Fruit fly (Drosophila melanogaster) whole organism, prepupa: Measurements from ENCODE around the gene Trissin.

ENCODE experiments used
- CG16779 ChIP-seq: fragments of 200-800 bp; sonication (Bioruptor generic); optimal IDR thresholded peaks from 3 replicates; lab custom pipeline; 2017; ENCODE audit warnings: missing biosample characterization, mild to moderate bottlenecking, missing genetic modification characterization
- CG3032 ChIP-seq: fragments of 200-800 bp; optimal IDR thresholded peaks from 2 replicates; lab custom pipeline; 2019; ENCODE audit warnings: missing biosample characterization, mild to moderate bottlenecking, missing genetic modification characterization, moderate library complexity
- CG8319 ChIP-seq: fragments of 200-800 bp; sonication (Bioruptor generic); optimal IDR thresholded peaks from 3 replicates; lab custom pipeline; 2016; ENCODE audit warnings: missing biosample characterization, missing genetic modification characterization
- Eip75B ChIP-seq: fragments of 200-800 bp; sonication (Bioruptor generic); optimal IDR thresholded peaks from 3 replicates; lab custom pipeline; 2016; ENCODE audit warnings: missing biosample characterization, missing genetic modification characterization
- Gug ChIP-seq: fragments of 200-800 bp; sonication (Bioruptor generic); IDR thresholded peaks from 2 replicates; pipeline ENCODE4 v1.3.6; 2022; ENCODE audit warnings: missing biosample characterization, missing genetic modification characterization
- Hr4 ChIP-seq: fragments of 200-800 bp; sonication (Bioruptor generic); optimal IDR thresholded peaks from 3 replicates; lab custom pipeline; 2016; ENCODE audit warnings: missing biosample characterization, missing genetic modification characterization
- Met ChIP-seq: fragments of 200-800 bp; sonication (Bioruptor generic); optimal IDR thresholded peaks from 3 replicates; lab custom pipeline; 2016; ENCODE audit warnings: missing biosample characterization, missing genetic modification characterization
- OdsH ChIP-seq: fragments of 200-800 bp; sonication (Bioruptor generic); optimal IDR thresholded peaks from 3 replicates; lab custom pipeline; 2016; ENCODE audit warnings: missing biosample characterization, missing genetic modification characterization
- acj6 ChIP-seq: fragments of 200-800 bp; sonication (Bioruptor generic); optimal IDR thresholded peaks from 3 replicates; lab custom pipeline; 2016; ENCODE audit warnings: missing biosample characterization, missing genetic modification characterization
- dac ChIP-seq: fragments of 200-800 bp; sonication (Bioruptor generic); optimal IDR thresholded peaks from 2 replicates; lab custom pipeline; 2017; ENCODE audit warnings: missing biosample characterization, mild to moderate bottlenecking, missing genetic modification characterization
- esn ChIP-seq: fragments of 200-800 bp; sonication (Bioruptor generic); optimal IDR thresholded peaks from 2 replicates; lab custom pipeline; 2016; ENCODE audit warnings: missing biosample characterization, mild to moderate bottlenecking, missing genetic modification characterization, moderate library complexity
- fd85E ChIP-seq: fragments of 200-800 bp; sonication (Bioruptor generic); optimal IDR thresholded peaks from 3 replicates; lab custom pipeline; 2016; ENCODE audit warnings: missing biosample characterization, missing genetic modification characterization
- salr ChIP-seq, 2 experiments: fragments of 200-800 bp; sonication (Bioruptor generic); optimal IDR thresholded peaks; 3 replicates each; lab custom pipeline; 2016 to 2018; ENCODE audit warnings: missing biosample characterization in 2 of 2, missing genetic modification characterization in 2 of 2, mild to moderate bottlenecking in 1 of 2

DNA sequence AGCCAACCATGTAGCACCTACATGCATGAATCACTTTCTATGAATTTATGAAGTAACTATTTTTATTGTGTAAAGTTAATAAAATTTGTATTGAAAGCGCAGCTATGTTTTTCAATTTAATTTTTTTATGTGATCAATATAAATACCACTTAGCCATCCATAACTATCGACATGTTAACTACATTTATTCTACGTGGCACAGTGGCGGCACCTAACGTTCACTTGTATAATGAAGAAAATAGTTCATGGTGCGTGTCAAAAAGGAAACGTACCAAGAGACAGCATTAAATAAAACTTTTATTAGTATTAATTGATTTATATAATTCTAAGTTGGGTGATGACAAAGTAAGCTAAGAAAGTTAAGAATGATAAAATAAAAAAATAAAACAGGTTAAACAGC, 8.0 kb upstream of the Trissin start:
- no peak for TF ChIP-seq Gug (GFP tag; lab: Robert Waterston, UW)
- TF ChIP-seq fd85E: no peak
- TF ChIP-seq OdsH (GFP tag; lab: Kevin White, UChicago): no peak
- no peak for TF ChIP-seq Met
- no peak for TF ChIP-seq salr (GFP tag; optimal IDR thresholded peaks at IDR 0.05; lab: Kevin White, UChicago)
- TF ChIP-seq CG3032 (tag; lab: Kevin White, UChicago): no peak
- no peak for TF ChIP-seq Eip75B (GFP tag; lab: Kevin White, UChicago)
- TF ChIP-seq dac (GFP tag; lab: Kevin White, UChicago): no peak
- no peak for TF ChIP-seq esn (GFP tag; lab: Kevin White, UChicago)
- TF ChIP-seq acj6 (GFP tag; lab: Kevin White, UChicago): no peak
- no peak for TF ChIP-seq Hr4
- no peak for TF ChIP-seq CG8319
- TF ChIP-seq CG16779 (tag; lab: Kevin White, UChicago): no peak
